Fruit fly (Drosophila melanogaster) whole organism, embryonic: ENCODE data around the gene CG15429.

Experiments used
- Bdp1 ChIP-seq: fragments of 200-800 bp; sonication (Bioruptor generic); optimal IDR thresholded peaks from 3 replicates; lab custom pipeline; 2016; ENCODE audit warnings: missing biosample characterization, missing genetic modification characterization
- CG10147 ChIP-seq: fragments of 200-800 bp; sonication (Bioruptor generic); optimal IDR thresholded peaks from 2 replicates; lab custom pipeline; 2019; ENCODE audit warnings: missing biosample characterization, mild to moderate bottlenecking, missing genetic modification characterization, moderate library complexity
- CG10209 ChIP-seq: fragments of 200-800 bp; sonication (Bioruptor generic); optimal IDR thresholded peaks from 3 replicates; lab custom pipeline; 2017; ENCODE audit warnings: missing biosample characterization, mild to moderate bottlenecking, missing genetic modification characterization, missing genetic modification reagents
- CG14014 ChIP-seq: fragments of 200-800 bp; sonication (Bioruptor generic); IDR thresholded peaks from 2 replicates; pipeline ENCODE4 v1.3.6; 2022; ENCODE audit warnings: missing biosample characterization, missing genetic modification characterization
- CG15601 ChIP-seq: fragments of 200-800 bp; sonication (Bioruptor generic); optimal IDR thresholded peaks from 3 replicates; lab custom pipeline; 2019; ENCODE audit warnings: missing biosample characterization, mild to moderate bottlenecking, missing genetic modification characterization, moderate library complexity
- CG17328 ChIP-seq: fragments of 200-800 bp; sonication (Bioruptor generic); IDR thresholded peaks from 2 replicates; pipeline ENCODE4 v1.3.6; 2022; ENCODE audit warnings: missing biosample characterization, missing genetic modification characterization
- CG17385 ChIP-seq: fragments of 200-800 bp; sonication (Bioruptor generic); optimal IDR thresholded peaks from 3 replicates; lab custom pipeline; 2018; ENCODE audit warnings: missing biosample characterization, mild to moderate bottlenecking, missing genetic modification characterization
- CG1792 ChIP-seq: fragments of 200-800 bp; sonication (Bioruptor generic); optimal IDR thresholded peaks from 2 replicates; lab custom pipeline; 2016; ENCODE audit warnings: missing biosample characterization, missing genetic modification characterization
- CG18476 ChIP-seq: fragments of 200-800 bp; sonication (Bioruptor generic); optimal IDR thresholded peaks from 2 replicates; lab custom pipeline; 2016; ENCODE audit warnings: missing biosample characterization, mild to moderate bottlenecking, missing genetic modification characterization
- CG18764 ChIP-seq: fragments of 200-800 bp; sonication (Bioruptor generic); optimal IDR thresholded peaks from 3 replicates; lab custom pipeline; 2016; ENCODE audit warnings: missing biosample characterization, missing genetic modification characterization
- CG2120 ChIP-seq: fragments of 200-800 bp; sonication (Bioruptor generic); optimal IDR thresholded peaks from 3 replicates; lab custom pipeline; 2016; ENCODE audit warnings: missing biosample characterization, missing genetic modification characterization
- CG2199 ChIP-seq: fragments of 200-800 bp; sonication (Bioruptor generic); IDR thresholded peaks from 3 replicates; pipeline ENCODE4 v1.3.6; 2022; ENCODE audit warnings: missing biosample characterization, missing genetic modification characterization
- CG32532 ChIP-seq: fragments of 200-800 bp; sonication (Bioruptor generic); IDR thresholded peaks from 2 replicates; pipeline ENCODE4 v1.3.6; 2022; ENCODE audit warnings: missing biosample characterization, missing genetic modification characterization
- CG3281 ChIP-seq: fragments of 200-800 bp; sonication (Bioruptor generic); optimal IDR thresholded peaks from 3 replicates; lab custom pipeline; 2017; ENCODE audit warnings: missing biosample characterization, mild to moderate bottlenecking, missing genetic modification characterization
- CG34376 ChIP-seq: fragments of 200-800 bp; sonication (Bioruptor generic); optimal IDR thresholded peaks from 2 replicates; lab custom pipeline; 2018; ENCODE audit warnings: missing biosample characterization, mild to moderate bottlenecking, missing genetic modification characterization
- CG4424 ChIP-seq: fragments of 200-800 bp; sonication (Bioruptor generic); optimal IDR thresholded peaks from 3 replicates; lab custom pipeline; 2016; ENCODE audit warnings: missing biosample characterization, missing genetic modification characterization
- CG4820 ChIP-seq: fragments of 200-800 bp; sonication (Bioruptor generic); optimal IDR thresholded peaks from 3 replicates; lab custom pipeline; 2016; ENCODE audit warnings: missing biosample characterization, missing genetic modification characterization
- CG6765 ChIP-seq: fragments of 200-800 bp; sonication (Bioruptor generic); optimal IDR thresholded peaks from 3 replicates; lab custom pipeline; 2017; ENCODE audit warnings: missing biosample characterization, mild to moderate bottlenecking, missing genetic modification characterization
- CG6813 ChIP-seq: fragments of 200-800 bp; sonication (Bioruptor generic); optimal IDR thresholded peaks from 2 replicates; lab custom pipeline; 2017; ENCODE audit warnings: missing biosample characterization, missing genetic modification characterization, mild to moderate bottlenecking, moderate library complexity, missing genetic modification reagents
- CG9876 ChIP-seq: fragments of 200-800 bp; sonication (Bioruptor generic); optimal IDR thresholded peaks from 2 replicates; lab custom pipeline; 2016; ENCODE audit warnings: missing biosample characterization, missing genetic modification characterization
- Deaf1 ChIP-seq: fragments of 200-800 bp; optimal IDR thresholded peaks from 3 replicates; lab custom pipeline; 2019; ENCODE audit warnings: missing biosample characterization, mild to moderate bottlenecking, missing genetic modification characterization, moderate library complexity
- Doc2 ChIP-seq: fragments of 200-800 bp; sonication (Bioruptor generic); IDR thresholded peaks from 2 replicates; pipeline ENCODE4 v1.3.6; 2022; ENCODE audit warnings: missing biosample characterization, missing genetic modification characterization
- Drgx ChIP-seq: fragments of 200-800 bp; sonication (Bioruptor generic); IDR thresholded peaks from 2 replicates; pipeline ENCODE4 v1.3.6; 2022; ENCODE audit warnings: missing biosample characterization, missing genetic modification characterization
- Hand ChIP-seq: fragments of 200-800 bp; sonication (Bioruptor generic); optimal IDR thresholded peaks from 2 replicates; lab custom pipeline; 2017; ENCODE audit warnings: mild to moderate bottlenecking, missing biosample characterization, missing genetic modification reagents, missing genetic modification characterization
- HmgZ ChIP-seq: fragments of 200-800 bp; sonication (Bioruptor generic); optimal IDR thresholded peaks from 2 replicates; lab custom pipeline; 2018; ENCODE audit warnings: missing biosample characterization, mild to moderate bottlenecking, missing genetic modification characterization
- Hr39 ChIP-seq: fragments of >200 bp; optimal IDR thresholded peaks from 2 replicates; lab custom pipeline; 2017
- MESR4 ChIP-seq: fragments of 200-800 bp; sonication (Bioruptor generic); optimal IDR thresholded peaks from 2 replicates; lab custom pipeline; 2018; ENCODE audit warnings: missing biosample characterization, mild to moderate bottlenecking, missing genetic modification characterization, moderate library complexity
- Pdp1 ChIP-seq, 2 experiments: fragments of 200-800 bp; sonication (Bioruptor generic); optimal IDR thresholded peaks; 3 replicates each; lab custom pipeline; 2016; ENCODE audit warnings: missing biosample characterization in 2 of 2, missing genetic modification characterization in 2 of 2, mild to moderate bottlenecking in 1 of 2, moderate library complexity in 1 of 2
- Sox102F ChIP-seq: fragments of 200-800 bp; sonication (Bioruptor generic); optimal IDR thresholded peaks from 2 replicates; lab custom pipeline; 2018; ENCODE audit warnings: missing biosample characterization, mild to moderate bottlenecking, missing genetic modification characterization, moderate library complexity
- Spps ChIP-seq: fragments of 200-800 bp; sonication (Bioruptor generic); optimal IDR thresholded peaks from 2 replicates; lab custom pipeline; 2018; ENCODE audit warnings: missing biosample characterization, mild to moderate bottlenecking, missing genetic modification characterization
- Sry-δ ChIP-seq: fragments of 200-800 bp; sonication (Bioruptor generic); optimal IDR thresholded peaks from 2 replicates; lab custom pipeline; 2016; ENCODE audit warnings: missing biosample characterization, missing genetic modification characterization
- Tbp ChIP-seq: fragments of >200 bp; optimal IDR thresholded peaks from 2 replicates; lab custom pipeline; 2018; ENCODE audit warnings: missing biosample characterization, missing genetic modification characterization
- Xrp1 ChIP-seq: fragments of 200-800 bp; sonication (Bioruptor generic); IDR thresholded peaks from 2 replicates; pipeline ENCODE4 v1.3.6; 2022; ENCODE audit warnings: missing biosample characterization, missing genetic modification characterization
- bowl ChIP-seq: fragments of 200-800 bp; sonication (Bioruptor generic); IDR thresholded peaks from 2 replicates; pipeline ENCODE4 v1.3.6; 2022; ENCODE audit warnings: missing biosample characterization, missing genetic modification characterization
- chn ChIP-seq: fragments of 200-800 bp; sonication (Bioruptor generic); optimal IDR thresholded peaks from 2 replicates; lab custom pipeline; 2016; ENCODE audit warnings: missing biosample characterization, missing genetic modification characterization
- esg ChIP-seq: fragments of 200-800 bp; sonication (Bioruptor generic); conservative IDR thresholded peaks from 2 replicates; pipeline ENCODE4 v1.3.6; 2022; ENCODE audit warnings: missing biosample characterization, missing genetic modification characterization
- hb ChIP-seq: fragments of 200-800 bp; sonication (Bioruptor generic); IDR thresholded peaks from 3 replicates; pipeline ENCODE4 v1.3.6; 2022; ENCODE audit warnings: missing biosample characterization, missing genetic modification characterization; ENCODE audit not compliant: partially characterized antibody
- kni ChIP-seq: fragments of 200-800 bp; sonication (Bioruptor generic); optimal IDR thresholded peaks from 3 replicates; lab custom pipeline; 2017; ENCODE audit warnings: mild to moderate bottlenecking, missing biosample characterization, missing genetic modification reagents, missing genetic modification characterization
- lab ChIP-seq: fragments of 200-800 bp; sonication (Bioruptor generic); optimal IDR thresholded peaks from 3 replicates; lab custom pipeline; 2017; ENCODE audit warnings: missing biosample characterization, missing genetic modification characterization, mild to moderate bottlenecking, moderate library complexity, missing genetic modification reagents
- pfk ChIP-seq: fragments of 200-800 bp; sonication (Bioruptor generic); optimal IDR thresholded peaks from 2 replicates; lab custom pipeline; 2018; ENCODE audit warnings: missing biosample characterization, mild to moderate bottlenecking, missing genetic modification characterization, moderate library complexity
- row ChIP-seq: fragments of 200-800 bp; sonication (Bioruptor generic); IDR thresholded peaks from 3 replicates; pipeline ENCODE4 v1.3.6; 2022; ENCODE audit warnings: missing biosample characterization, missing genetic modification characterization
- run ChIP-seq: fragments of 200-800 bp; sonication (Bioruptor generic); optimal IDR thresholded peaks from 3 replicates; lab custom pipeline; 2018; ENCODE audit warnings: missing biosample characterization, mild to moderate bottlenecking, missing genetic modification characterization
- sd ChIP-seq: fragments of 200-800 bp; sonication (Bioruptor generic); optimal IDR thresholded peaks from 3 replicates; lab custom pipeline; 2018; ENCODE audit warnings: missing biosample characterization, mild to moderate bottlenecking, missing genetic modification characterization, moderate library complexity
- sna ChIP-seq: fragments of 200-800 bp; sonication (Bioruptor generic); IDR thresholded peaks from 2 replicates; pipeline ENCODE4 v1.3.6; 2022; ENCODE audit warnings: missing biosample characterization, missing genetic modification characterization; ENCODE audit not compliant: partially characterized antibody
- ssp ChIP-seq: fragments of 200-800 bp; sonication (Bioruptor generic); IDR thresholded peaks from 2 replicates; pipeline ENCODE4 v1.3.6; 2022; ENCODE audit warnings: missing biosample characterization, missing genetic modification characterization
- tap ChIP-seq: fragments of 200-800 bp; optimal IDR thresholded peaks from 3 replicates; lab custom pipeline; 2019; ENCODE audit warnings: missing biosample characterization, mild to moderate bottlenecking, missing genetic modification characterization, moderate library complexity
- unpg ChIP-seq: fragments of 200-800 bp; sonication (Bioruptor generic); optimal IDR thresholded peaks from 3 replicates; lab custom pipeline; 2018; ENCODE audit warnings: missing biosample characterization, mild to moderate bottlenecking, missing genetic modification characterization, moderate library complexity
- zf30C ChIP-seq: fragments of 200-800 bp; sonication (Bioruptor generic); optimal IDR thresholded peaks from 3 replicates; lab custom pipeline; 2018; ENCODE audit warnings: missing biosample characterization, mild to moderate bottlenecking, missing genetic modification characterization
- zfh1 ChIP-seq: fragments of 200-800 bp; sonication (Bioruptor generic); IDR thresholded peaks from 3 replicates; pipeline ENCODE4 v1.3.6; 2022; ENCODE audit warnings: missing biosample characterization, missing genetic modification characterization

Gene CG15429

DNA sequence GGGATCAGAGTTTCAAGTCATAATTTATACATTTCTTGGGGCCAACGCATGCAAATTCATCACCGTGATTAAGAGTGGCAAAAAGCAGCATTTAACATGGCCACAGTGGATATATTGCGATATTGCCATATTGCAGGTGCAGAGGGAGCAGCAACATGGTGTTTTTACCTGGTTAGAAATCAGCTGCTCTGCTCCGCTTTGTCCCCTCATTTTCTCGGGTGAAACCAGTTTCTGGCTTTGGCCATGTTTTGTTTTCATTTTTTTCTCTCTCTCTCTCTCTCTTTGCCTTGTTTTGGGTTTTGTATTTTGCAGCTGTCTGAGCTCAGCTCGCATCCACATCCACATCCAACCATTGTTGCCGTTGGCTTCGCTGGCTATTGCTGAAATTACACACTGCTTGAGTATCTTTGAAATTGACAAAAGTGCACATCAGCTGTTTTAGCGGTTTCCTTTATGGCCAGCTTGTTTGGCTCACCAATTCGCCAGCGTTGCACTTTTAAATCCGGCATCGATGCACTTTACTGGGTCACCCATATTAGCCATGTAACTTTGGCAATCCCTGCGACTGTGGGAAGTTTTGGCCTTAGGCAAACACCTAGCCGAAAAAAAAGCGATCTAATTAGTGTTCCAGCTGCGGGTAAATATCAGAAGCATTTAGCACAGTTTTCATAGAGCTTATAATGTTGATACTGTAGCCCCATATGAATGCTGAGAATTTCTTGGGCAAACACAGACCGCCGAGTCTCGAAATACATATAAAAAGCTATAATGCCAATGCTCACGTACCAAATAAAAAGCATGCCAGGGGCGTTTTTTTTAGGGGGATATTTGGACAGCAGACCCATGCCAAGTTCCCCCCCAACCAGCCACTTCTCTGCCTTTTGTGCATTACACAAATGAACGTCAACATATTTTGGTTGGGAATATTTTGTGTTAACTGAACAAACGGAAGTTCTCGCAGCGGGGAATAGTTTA, 22.5 kb downstream of the CG15429 start (continued):
- TF ChIP-seq Drgx (GFP tag; lab: Robert Waterston, UW) (peak; percentile 23), pfk (GFP tag; lab: Kevin White, UChicago) (no peak), CG10147 (no peak), Deaf1 (tag; lab: Kevin White, UChicago) (no peak), CG3281 (GFP tag; lab: Kevin White, UChicago) (no peak), tap (no peak), unpg (GFP tag; lab: Kevin White, UChicago) (peak; percentile 12), zfh1 (GFP tag; lab: Robert Waterston, UW) (0 out of 3 replicates have a peak, but pooled peaks have one; percentile 27), CG6813 (GFP tag; lab: Kevin White, UChicago) (peak; percentile 39), ssp (GFP tag; lab: Robert Waterston, UW) (no peak), Sry-δ (no peak), CG4820 (GFP tag; lab: Kevin White, UChicago) (no peak), Tbp (GFP tag; lab: Kevin White, UChicago) (no peak), Xrp1 (GFP tag; lab: Robert Waterston, UW) (0 out of 2 replicates have a peak, but pooled peaks have one; percentile 7), MESR4 (GFP tag; lab: Kevin White, UChicago) (no peak), CG10209 (GFP tag; lab: Kevin White, UChicago) (peak; percentile 4), HmgZ (no peak), CG2120 (GFP tag; lab: Kevin White, UChicago) (peak; percentile 1), CG18476 (GFP tag; lab: Kevin White, UChicago) (no peak), zf30C (GFP tag; lab: Kevin White, UChicago) (no peak), CG1792 (GFP tag; lab: Kevin White, UChicago) (no peak), CG9876 (GFP tag; lab: Kevin White, UChicago) (no peak), CG34376 (GFP tag; lab: Kevin White, UChicago) (no peak), run (tag; lab: Kevin White, UChicago) (no peak), CG6765 (GFP tag; lab: Kevin White, UChicago) (no peak), row (no peak), CG15601 (peak; percentile 23), Hand (GFP tag; lab: Kevin White, UChicago) (no peak), Doc2 (GFP tag; lab: Robert Waterston, UW) (no peak), Spps (tag; lab: Kevin White, UChicago) (no peak), lab (GFP tag; lab: Kevin White, UChicago) (no peak), CG32532 (GFP tag; lab: Robert Waterston, UW) (0 out of 2 replicates have a peak, but pooled peaks have one; percentile 26), hb (no peak), Bdp1 (no peak), Pdp1 (GFP tag; optimal IDR thresholded peaks at IDR 0.05; lab: Kevin White, UChicago) (peak in 1 of 2 experiments; percentile 6), Hr39 (lab: Kevin White, UChicago) (no peak), CG14014 (0 out of 2 replicates have a peak, but pooled peaks have one; percentile 26), CG17385 (GFP tag; lab: Kevin White, UChicago) (no peak), sna (GFP tag; lab: Robert Waterston, UW) (no peak), Sox102F (GFP tag; lab: Kevin White, UChicago) (no peak), esg (GFP tag; lab: Robert Waterston, UW) (no peak), kni (GFP tag; lab: Kevin White, UChicago) (peak; percentile 43), CG17328 (no peak), chn (GFP tag; lab: Kevin White, UChicago) (no peak), CG18764 (GFP tag; lab: Kevin White, UChicago) (no peak), CG2199 (peak; percentile 29; the same call in 1 of the 3 replicates), sd (peak; percentile 81), bowl (GFP tag; lab: Robert Waterston, UW) (no peak), CG4424 (GFP tag; lab: Kevin White, UChicago) (no peak)
